Worm (Caenorhabditis elegans): ENCODE data around the gene K06B9.6.

DNA sequence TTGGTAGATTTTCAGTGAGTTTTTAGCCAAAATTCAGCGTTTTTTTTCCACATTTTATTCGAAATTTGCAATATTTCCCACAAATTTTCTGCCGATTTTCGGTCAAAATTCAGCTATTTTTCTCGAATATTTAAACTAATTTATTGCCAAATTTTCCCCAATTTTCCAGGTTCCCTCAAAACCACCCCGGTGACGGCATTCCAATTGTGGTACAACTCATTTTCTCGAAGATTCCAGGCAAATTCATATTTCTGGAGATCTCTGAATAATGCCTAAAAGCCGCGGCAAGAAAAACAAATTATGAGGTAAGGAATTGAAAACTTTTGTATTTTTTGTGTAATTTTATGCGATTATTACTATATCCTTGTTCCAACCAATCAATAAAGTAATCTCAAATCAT lies 10.5 kb upstream of the K06B9.6 start, which contains the start of gene osgn-1:
- TF ChIP-seq scrt-1 (GFP tag; IDR thresholded peaks at IDR 0.05) (no peak), ets-7 (tag; optimal IDR thresholded peaks at IDR 0.05) (no peak), ama-1 (optimal IDR thresholded peaks at IDR 0.05) (no peak), hmg-4 (GFP tag; optimal IDR thresholded peaks at IDR 0.05) (no peak), pes-1 (GFP tag; IDR thresholded peaks at IDR 0.05) (no peak), hnd-1 (tag; optimal IDR thresholded peaks at IDR 0.05) (no peak), ceh-36 (tag; optimal IDR thresholded peaks at IDR 0.05) (no peak), tbx-11 (GFP tag; IDR thresholded peaks at IDR 0.05) (no peak), tbx-37 (GFP tag; conservative IDR thresholded peaks at IDR 0.05) (no peak), F13C5.2 (tag; optimal IDR thresholded peaks at IDR 0.05) (no peak)
